Worm (Caenorhabditis elegans) whole organism, L4 larva: ENCODE measurements around the gene patr-1.

Experiments used
- D1046.2 ChIP-seq: fragments of 200-800 bp; sonication (Bioruptor generic); IDR thresholded peaks from 2 replicates; pipeline ENCODE4 v1.3.6; 2022; ENCODE audit warnings: missing genetic modification characterization, missing compliant biosample characterization
- F37D6.2 ChIP-seq: sonication (generic microtip); optimal IDR thresholded peaks from 2 replicates; lab custom pipeline; 2016; ENCODE audit warnings: mild to moderate bottlenecking, missing genetic modification characterization, missing compliant biosample characterization
- T20F7.1 ChIP-seq: fragments of 200-800 bp; sonication (Bioruptor generic); optimal IDR thresholded peaks from 2 replicates; lab custom pipeline; 2018; ENCODE audit warnings: mild to moderate bottlenecking, missing genetic modification characterization, missing compliant biosample characterization
- T26A8.4 ChIP-seq: fragments of 200-800 bp; sonication (Bioruptor generic); IDR thresholded peaks from 2 replicates; pipeline ENCODE4 v1.3.6; 2022; ENCODE audit warnings: missing genetic modification characterization, missing compliant biosample characterization
- Y105C5A.15 ChIP-seq: fragments of 200-800 bp; sonication (Bioruptor generic); IDR thresholded peaks from 2 replicates; pipeline ENCODE4 v1.3.6; 2022; ENCODE audit warnings: missing genetic modification characterization, missing compliant biosample characterization
- Y48G9A.11 ChIP-seq: fragments of 200-800 bp; sonication (Bioruptor generic); IDR thresholded peaks from 2 replicates; pipeline ENCODE4 v1.3.6; 2022; ENCODE audit warnings: missing genetic modification reagents, missing genetic modification characterization, missing compliant biosample characterization
- Y5F2A.4 ChIP-seq: fragments of 200-800 bp; sonication (Bioruptor generic); optimal IDR thresholded peaks from 2 replicates; lab custom pipeline; 2018; ENCODE audit warnings: mild to moderate bottlenecking, missing genetic modification characterization, missing compliant biosample characterization
- Y75B8A.6 ChIP-seq: fragments of 200-800 bp; sonication (Bioruptor generic); IDR thresholded peaks from 2 replicates; pipeline ENCODE4 v1.3.6; 2022; ENCODE audit warnings: missing genetic modification reagents, missing genetic modification characterization, missing compliant biosample characterization
- ceh-20 ChIP-seq: fragments of 200-800 bp; sonication (Bioruptor generic); IDR thresholded peaks from 2 replicates; pipeline ENCODE4 v1.3.6; 2022; ENCODE audit warnings: missing genetic modification reagents, missing genetic modification characterization, missing compliant biosample characterization
- ceh-32 ChIP-seq: sonication (generic microtip); optimal IDR thresholded peaks from 2 replicates; lab custom pipeline; 2016; ENCODE audit warnings: mild to moderate bottlenecking, missing genetic modification characterization, missing compliant biosample characterization; ENCODE audit not compliant: poor library complexity
- ceh-44 ChIP-seq: fragments of 200-800 bp; sonication (Bioruptor generic); IDR thresholded peaks from 2 replicates; pipeline ENCODE4 v1.3.6; 2022; ENCODE audit warnings: missing genetic modification reagents, missing genetic modification characterization, missing compliant biosample characterization
- ctbp-1 ChIP-seq: fragments of 200-800 bp; sonication (Bioruptor generic); IDR thresholded peaks from 2 replicates; pipeline ENCODE4 v1.3.6; 2022; ENCODE audit warnings: missing genetic modification reagents, missing genetic modification characterization, missing compliant biosample characterization
- daf-19 ChIP-seq: fragments of 200-800 bp; sonication (Bioruptor generic); conservative IDR thresholded peaks from 2 replicates; pipeline ENCODE4 v1.3.6; 2022; ENCODE audit warnings: missing genetic modification characterization, missing compliant biosample characterization
- daf-8 ChIP-seq: fragments of 200-800 bp; sonication (Bioruptor generic); IDR thresholded peaks from 2 replicates; pipeline ENCODE4 v1.3.6; 2022; ENCODE audit warnings: missing genetic modification characterization, missing compliant biosample characterization
- dmd-6 ChIP-seq: fragments of 200-800 bp; sonication (Bioruptor generic); IDR thresholded peaks from 2 replicates; pipeline ENCODE4 v1.3.6; 2022; ENCODE audit warnings: missing genetic modification reagents, missing genetic modification characterization, missing compliant biosample characterization
- dmd-8 ChIP-seq: fragments of 200-800 bp; sonication (Bioruptor generic); IDR thresholded peaks from 2 replicates; pipeline ENCODE4 v1.3.6; 2022; ENCODE audit warnings: missing genetic modification characterization, missing compliant biosample characterization
- dpl-1 ChIP-seq: fragments of 150-350 bp; optimal IDR thresholded peaks from 2 replicates; lab custom pipeline; 2014; ENCODE audit warnings: missing biosample characterization, missing genetic modification reagents, missing genetic modification characterization
- duxl-1 ChIP-seq: sonication (generic microtip); optimal IDR thresholded peaks from 2 replicates; lab custom pipeline; 2016; ENCODE audit warnings: mild to moderate bottlenecking, missing genetic modification characterization, moderate library complexity, missing compliant biosample characterization; ENCODE audit not compliant: poor library complexity
- egl-43 ChIP-seq: fragments of 200-800 bp; sonication (Bioruptor generic); IDR thresholded peaks from 2 replicates; pipeline ENCODE4 v1.3.6; 2022; ENCODE audit warnings: missing genetic modification reagents, missing genetic modification characterization, missing compliant biosample characterization
- gei-8 ChIP-seq: fragments of 200-800 bp; sonication (Bioruptor generic); optimal IDR thresholded peaks from 2 replicates; lab custom pipeline; 2018; ENCODE audit warnings: mild to moderate bottlenecking, missing genetic modification characterization, missing compliant biosample characterization
- hif-1 ChIP-seq, 2 experiments: sonication (generic microtip); optimal IDR thresholded peaks; 2 replicates each; lab custom pipeline; 2016 to 2017; ENCODE audit warnings: missing compliant biosample characterization in 2 of 2, missing genetic modification characterization in 2 of 2, missing genetic modification reagents in 2 of 2, missing genotype in 2 of 2, mild to moderate bottlenecking in 1 of 2
- hlh-30 ChIP-seq: sonication (generic microtip); optimal IDR thresholded peaks from 2 replicates; lab custom pipeline; 2017; ENCODE audit warnings: antibody characterized with exemption, mild to moderate bottlenecking, missing genetic modification characterization, missing compliant biosample characterization; ENCODE audit not compliant: insufficient read depth
- jun-1 ChIP-seq: fragments of 150-350 bp; optimal IDR thresholded peaks from 2 replicates; lab custom pipeline; 2014; ENCODE audit warnings: missing biosample characterization, missing genetic modification reagents, missing genetic modification characterization
- lsy-2 ChIP-seq, 2 experiments: fragments of 150-350 bp in 1 of 2; sonication (generic microtip) in 1 of 2; optimal IDR thresholded peaks; 2 replicates each; lab custom pipeline; 2014 to 2017; ENCODE audit warnings: missing biosample characterization in 2 of 2, missing genetic modification characterization in 2 of 2
- madf-9 ChIP-seq: fragments of 200-800 bp; sonication (Bioruptor generic); conservative IDR thresholded peaks from 2 replicates; pipeline ENCODE4 v1.3.6; 2022; ENCODE audit warnings: missing genetic modification reagents, missing genetic modification characterization, missing compliant biosample characterization
- mdl-1 ChIP-seq, 2 experiments: fragments of 150-350 bp in 1 of 2; sonication (generic microtip) in 1 of 2; optimal IDR thresholded peaks; 2 replicates each; lab custom pipeline; 2014 to 2017; ENCODE audit warnings: missing biosample characterization in 2 of 2, missing genetic modification characterization in 2 of 2
- mdt-29 ChIP-seq: fragments of 200-800 bp; sonication (Bioruptor generic); IDR thresholded peaks from 2 replicates; pipeline ENCODE4 v1.3.6; 2022; ENCODE audit warnings: missing genetic modification reagents, missing genetic modification characterization, missing compliant biosample characterization
- mep-1 ChIP-seq: fragments of 150-350 bp; sonication (generic microtip); optimal IDR thresholded peaks from 3 replicates; lab custom pipeline; 2014; ENCODE audit warnings: missing biosample characterization, missing genetic modification characterization
- mes-2 ChIP-seq: sonication (generic microtip); optimal IDR thresholded peaks from 2 replicates; lab custom pipeline; 2016; ENCODE audit warnings: missing genotype, mild to moderate bottlenecking, missing genetic modification characterization, missing compliant biosample characterization; ENCODE audit not compliant: poor library complexity, severe bottlenecking
- mxl-2 ChIP-seq: fragments of 200-800 bp; sonication (Bioruptor generic); conservative IDR thresholded peaks from 2 replicates; pipeline ENCODE4 v1.3.6; 2022; ENCODE audit warnings: missing genetic modification reagents, missing genetic modification characterization, missing compliant biosample characterization
- mxl-3 ChIP-seq: fragments of 200-800 bp; sonication (Bioruptor generic); optimal IDR thresholded peaks from 2 replicates; lab custom pipeline; 2018; ENCODE audit warnings: mild to moderate bottlenecking, missing genetic modification characterization, missing compliant biosample characterization
- nhr-10 ChIP-seq: fragments of 150-350 bp; optimal IDR thresholded peaks from 2 replicates; lab custom pipeline; 2014; ENCODE audit warnings: missing biosample characterization, missing genetic modification characterization
- nhr-11 ChIP-seq: fragments of 150-350 bp; optimal IDR thresholded peaks from 2 replicates; lab custom pipeline; 2014; ENCODE audit warnings: missing biosample characterization, missing genetic modification characterization
- nhr-111 ChIP-seq: fragments of 200-800 bp; sonication (Bioruptor generic); optimal IDR thresholded peaks from 2 replicates; lab custom pipeline; 2018; ENCODE audit warnings: mild to moderate bottlenecking, missing genetic modification characterization, missing compliant biosample characterization
- nhr-25 ChIP-seq: sonication (generic microtip); optimal IDR thresholded peaks from 2 replicates; lab custom pipeline; 2017; ENCODE audit warnings: missing genetic modification characterization, mild to moderate bottlenecking, missing compliant biosample characterization, antibody characterized with exemption, moderate library complexity, borderline replicate concordance; ENCODE audit not compliant: insufficient read depth
- nhr-28 ChIP-seq: fragments of 150-350 bp; optimal IDR thresholded peaks from 2 replicates; lab custom pipeline; 2014; ENCODE audit warnings: missing biosample characterization, missing genetic modification characterization
- nhr-41 ChIP-seq: fragments of 200-800 bp; sonication (Bioruptor generic); IDR thresholded peaks from 2 replicates; pipeline ENCODE4 v1.3.6; 2022; ENCODE audit warnings: missing genetic modification reagents, missing genetic modification characterization, missing compliant biosample characterization
- nhr-48 ChIP-seq: sonication (generic microtip); optimal IDR thresholded peaks from 2 replicates; lab custom pipeline; 2016; ENCODE audit warnings: mild to moderate bottlenecking, missing genetic modification characterization, missing compliant biosample characterization
- nhr-6 ChIP-seq: fragments of 150-350 bp; optimal IDR thresholded peaks from 2 replicates; lab custom pipeline; 2014; ENCODE audit warnings: missing biosample characterization, missing genetic modification characterization
- nhr-77 ChIP-seq: fragments of 150-350 bp; optimal IDR thresholded peaks from 2 replicates; lab custom pipeline; 2014; ENCODE audit warnings: missing biosample characterization, missing genetic modification characterization
- php-3 ChIP-seq: fragments of 200-800 bp; sonication (Bioruptor generic); IDR thresholded peaks from 2 replicates; pipeline ENCODE4 v1.3.6; 2022; ENCODE audit warnings: missing genetic modification reagents, missing genetic modification characterization, missing compliant biosample characterization
- saeg-2 ChIP-seq: fragments of 200-800 bp; sonication (Bioruptor generic); IDR thresholded peaks from 2 replicates; pipeline ENCODE4 v1.3.6; 2022; ENCODE audit warnings: missing genetic modification reagents, missing genetic modification characterization, missing compliant biosample characterization
- set-16 ChIP-seq: fragments of 200-800 bp; sonication (Bioruptor generic); IDR thresholded peaks from 2 replicates; pipeline ENCODE4 v1.3.6; 2022; ENCODE audit warnings: missing genetic modification reagents, missing genetic modification characterization, missing compliant biosample characterization
- snpc-1.2 ChIP-seq: fragments of 200-800 bp; sonication (Bioruptor generic); IDR thresholded peaks from 2 replicates; pipeline ENCODE4 v1.3.6; 2022; ENCODE audit warnings: missing genetic modification reagents, missing genetic modification characterization, missing compliant biosample characterization
- spr-1 ChIP-seq: sonication (generic microtip); optimal IDR thresholded peaks from 2 replicates; lab custom pipeline; 2016; ENCODE audit warnings: mild to moderate bottlenecking, missing genetic modification characterization, missing compliant biosample characterization
- tag-97 ChIP-seq: fragments of 200-800 bp; sonication (Bioruptor generic); IDR thresholded peaks from 2 replicates; pipeline ENCODE4 v1.3.6; 2022; ENCODE audit warnings: missing genetic modification characterization, missing compliant biosample characterization
- tra-1 ChIP-seq: fragments of 200-800 bp; sonication (Bioruptor generic); IDR thresholded peaks from 2 replicates; pipeline ENCODE4 v1.3.6; 2022; ENCODE audit warnings: missing genetic modification reagents, missing genetic modification characterization, missing compliant biosample characterization
- unc-39 ChIP-seq: sonication (generic microtip); optimal IDR thresholded peaks from 2 replicates; lab custom pipeline; 2017; ENCODE audit warnings: missing biosample characterization, missing genetic modification characterization
- zfp-2 ChIP-seq: sonication (generic microtip); optimal IDR thresholded peaks from 2 replicates; lab custom pipeline; 2016; ENCODE audit warnings: mild to moderate bottlenecking, missing genetic modification characterization, missing compliant biosample characterization
- zfp-3 ChIP-seq: fragments of 200-800 bp; sonication (Bioruptor generic); conservative IDR thresholded peaks from 2 replicates; pipeline ENCODE4 v1.3.6; 2022; ENCODE audit warnings: missing genetic modification reagents, missing genetic modification characterization, missing compliant biosample characterization

The patr-1 gene

DNA sequence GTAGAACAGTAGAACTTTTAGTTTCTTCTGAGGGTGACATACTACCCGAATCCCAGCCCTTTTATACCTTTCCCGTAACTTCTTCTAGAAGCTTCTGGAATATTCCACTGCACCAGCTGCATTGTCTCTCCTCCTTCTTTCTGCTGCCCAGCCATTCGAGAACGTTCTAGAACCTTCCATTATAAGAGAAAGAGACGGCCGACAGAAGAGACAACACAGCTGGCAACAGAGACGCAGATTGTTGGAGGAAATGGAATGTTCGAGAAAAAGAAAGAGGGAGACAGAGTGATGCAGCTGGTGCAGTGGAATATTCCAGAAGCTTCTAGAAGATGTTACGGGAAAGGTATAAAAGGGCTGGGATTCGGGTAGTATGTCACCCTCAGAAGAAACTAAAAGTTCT is 18.5 kb downstream of the patr-1 start, which contains the start of the genes F44E5.4 and F44E5.5 (continued):
- TF ChIP-seq nhr-111 (GFP tag; lab: Kevin White, UChicago) (peak; percentile 97), dpl-1 (GFP tag; lab: Kevin White, UChicago) (peak; percentile 46), spr-1 (tag; lab: Kevin White, UChicago) (peak; percentile 89), daf-19 (GFP tag; lab: Robert Waterston, UW) (peak; percentile 100), set-16 (GFP tag; lab: Robert Waterston, UW) (peak; percentile 99), snpc-1.2 (GFP tag; lab: Robert Waterston, UW) (peak; percentile 96), php-3 (peak; percentile 100), lsy-2 (tag; optimal IDR thresholded peaks at IDR 0.05; lab: Kevin White, UChicago) (peak; percentile 80 to 82), mdt-29 (GFP tag; lab: Robert Waterston, UW) (peak; percentile 100), Y48G9A.11 (GFP tag; lab: Robert Waterston, UW) (peak; percentile 95), nhr-6 (tag; lab: Kevin White, UChicago) (peak; percentile 3), mep-1 (tag; lab: Kevin White, UChicago) (peak; percentile 81), nhr-77 (tag; lab: Kevin White, UChicago) (peak; percentile 40), Y75B8A.6 (peak; percentile 100), hif-1 (tag; optimal IDR thresholded peaks at IDR 0.05; lab: Kevin White, UChicago) (peak; percentile 83 to 91), nhr-25 (tag; lab: Kevin White, UChicago) (peak; percentile 68), nhr-48 (peak; percentile 89), tag-97 (peak; percentile 100), ceh-20 (GFP tag; lab: Robert Waterston, UW) (peak; percentile 100), dmd-8 (GFP tag; lab: Robert Waterston, UW) (peak; percentile 91), ceh-32 (tag; lab: Kevin White, UChicago) (peak; percentile 42), jun-1 (tag; lab: Kevin White, UChicago) (peak; percentile 84), T26A8.4 (GFP tag; lab: Robert Waterston, UW) (peak; percentile 99), nhr-28 (tag; lab: Kevin White, UChicago) (peak; percentile 65), D1046.2 (GFP tag; lab: Robert Waterston, UW) (peak; percentile 98), unc-39 (tag; lab: Kevin White, UChicago) (peak; percentile 79), egl-43 (GFP tag; lab: Robert Waterston, UW) (peak; percentile 100), duxl-1 (peak; percentile 58), mes-2 (tag; lab: Kevin White, UChicago) (peak; percentile 75), Y5F2A.4 (GFP tag; lab: Kevin White, UChicago) (peak; percentile 89), nhr-10 (peak; percentile 82), ctbp-1 (GFP tag; lab: Robert Waterston, UW) (peak; percentile 100), mxl-2 (GFP tag; lab: Robert Waterston, UW) (peak; percentile 94), gei-8 (GFP tag; lab: Kevin White, UChicago) (peak; percentile 96), dmd-6 (GFP tag; lab: Robert Waterston, UW) (peak; percentile 99), zfp-2 (tag; lab: Kevin White, UChicago) (peak; percentile 51), zfp-3 (peak; percentile 100), madf-9 (GFP tag; lab: Robert Waterston, UW) (peak; percentile 96), nhr-41 (GFP tag; lab: Robert Waterston, UW) (peak; percentile 99), mxl-3 (GFP tag; lab: Kevin White, UChicago) (peak; percentile 87), nhr-11 (peak; percentile 77), ceh-44 (GFP tag; lab: Robert Waterston, UW) (peak; percentile 95), saeg-2 (GFP tag; lab: Robert Waterston, UW) (peak; percentile 100), Y105C5A.15 (GFP tag; lab: Robert Waterston, UW) (peak; percentile 100), F37D6.2 (tag; lab: Kevin White, UChicago) (peak; percentile 93), daf-8 (peak; percentile 100), tra-1 (GFP tag; lab: Robert Waterston, UW) (peak; percentile 100), T20F7.1 (GFP tag; lab: Kevin White, UChicago) (peak; percentile 81), hlh-30 (tag; lab: Kevin White, UChicago) (peak; percentile 78), mdl-1 (tag; optimal IDR thresholded peaks at IDR 0.05; lab: Kevin White, UChicago) (peak in 1 of 2 experiments; percentile 45)
